Fruit fly (Drosophila melanogaster) whole organism, adult: ENCODE results near the gene CG8677.

ENCODE experiments used
- CG11617 ChIP-seq: fragments of 200-800 bp; sonication (Bioruptor generic); optimal IDR thresholded peaks from 2 replicates; lab custom pipeline; 2017; ENCODE audit warnings: mild to moderate bottlenecking, missing biosample characterization, missing genetic modification reagents, missing genetic modification characterization
- CG12768 ChIP-seq: fragments of 200-800 bp; sonication (Bioruptor generic); optimal IDR thresholded peaks from 2 replicates; lab custom pipeline; 2017; ENCODE audit warnings: missing biosample characterization, missing genetic modification characterization, mild to moderate bottlenecking, moderate library complexity, missing genetic modification reagents
- CG14711 ChIP-seq: fragments of 200-800 bp; sonication (Bioruptor generic); optimal IDR thresholded peaks from 2 replicates; lab custom pipeline; 2018; ENCODE audit warnings: missing biosample characterization, mild to moderate bottlenecking, missing genetic modification characterization, moderate library complexity
- CG1620 ChIP-seq: fragments of 200-800 bp; sonication (Bioruptor generic); optimal IDR thresholded peaks from 2 replicates; lab custom pipeline; 2016; ENCODE audit warnings: missing biosample characterization, missing genetic modification characterization
- CG33017 ChIP-seq: fragments of 200-800 bp; sonication (Bioruptor generic); optimal IDR thresholded peaks from 2 replicates; lab custom pipeline; 2018; ENCODE audit warnings: missing biosample characterization, mild to moderate bottlenecking, missing genetic modification characterization, moderate library complexity
- CG5204 ChIP-seq: fragments of 200-800 bp; sonication (Bioruptor generic); optimal IDR thresholded peaks from 2 replicates; lab custom pipeline; 2016; ENCODE audit warnings: missing biosample characterization, missing genetic modification characterization
- CG7045 ChIP-seq: fragments of 200-800 bp; sonication (Bioruptor generic); optimal IDR thresholded peaks from 2 replicates; lab custom pipeline; 2017; ENCODE audit warnings: missing biosample characterization, mild to moderate bottlenecking, missing genetic modification characterization
- CG7101 ChIP-seq: fragments of 200-800 bp; sonication (Bioruptor generic); optimal IDR thresholded peaks from 2 replicates; lab custom pipeline; 2018; ENCODE audit warnings: missing biosample characterization, mild to moderate bottlenecking, missing genetic modification characterization, moderate library complexity
- Clk ChIP-seq: fragments of 200-800 bp; sonication (Bioruptor generic); optimal IDR thresholded peaks from 2 replicates; lab custom pipeline; 2017; ENCODE audit warnings: missing biosample characterization, missing genetic modification characterization
- Crg-1 ChIP-seq: fragments of 200-800 bp; sonication (Bioruptor generic); optimal IDR thresholded peaks from 2 replicates; lab custom pipeline; 2016; ENCODE audit warnings: missing biosample characterization, missing genetic modification characterization
- Hr96 ChIP-seq: fragments of 200-800 bp; sonication (Bioruptor generic); optimal IDR thresholded peaks from 2 replicates; lab custom pipeline; 2016; ENCODE audit warnings: missing biosample characterization, missing genetic modification characterization
- Mnt ChIP-seq: fragments of 200-800 bp; sonication (Bioruptor generic); optimal IDR thresholded peaks from 2 replicates; lab custom pipeline; 2016; ENCODE audit warnings: missing biosample characterization, mild to moderate bottlenecking, missing genetic modification characterization
- bab1 ChIP-seq: fragments of 200-800 bp; sonication (Bioruptor generic); optimal IDR thresholded peaks from 3 replicates; lab custom pipeline; 2019; ENCODE audit warnings: missing biosample characterization, mild to moderate bottlenecking, missing genetic modification characterization, moderate library complexity
- cic ChIP-seq: fragments of 200-800 bp; sonication (Bioruptor generic); optimal IDR thresholded peaks from 2 replicates; lab custom pipeline; 2017; ENCODE audit warnings: missing biosample characterization, mild to moderate bottlenecking, missing genetic modification characterization, moderate library complexity
- cnc ChIP-seq, 2 experiments: fragments of >200 bp; optimal IDR thresholded peaks; 2 replicates each; lab custom pipeline; 2017
- kay ChIP-seq: fragments of 200-800 bp; sonication (Bioruptor generic); peaks from one replicate; lab custom pipeline; 2016; ENCODE audit warnings: missing biosample characterization, missing genetic modification characterization, borderline replicate concordance
- ovo ChIP-seq: fragments of 200-800 bp; sonication (Bioruptor generic); optimal IDR thresholded peaks from 2 replicates; lab custom pipeline; 2016; ENCODE audit warnings: missing biosample characterization, missing genetic modification characterization
- pad ChIP-seq: fragments of 200-800 bp; sonication (Bioruptor generic); optimal IDR thresholded peaks from 3 replicates; lab custom pipeline; 2017; ENCODE audit warnings: missing biosample characterization, missing genetic modification characterization, mild to moderate bottlenecking, moderate library complexity, missing genetic modification reagents
- tj ChIP-seq: fragments of 200-800 bp; sonication (Bioruptor generic); optimal IDR thresholded peaks from 3 replicates; lab custom pipeline; 2017; ENCODE audit warnings: missing biosample characterization, mild to moderate bottlenecking, missing genetic modification characterization, moderate library complexity
- toe ChIP-seq: fragments of 200-800 bp; sonication (Bioruptor generic); optimal IDR thresholded peaks from 2 replicates; lab custom pipeline; 2016; ENCODE audit warnings: missing biosample characterization, missing genetic modification characterization

The CG8677 gene

DNA sequence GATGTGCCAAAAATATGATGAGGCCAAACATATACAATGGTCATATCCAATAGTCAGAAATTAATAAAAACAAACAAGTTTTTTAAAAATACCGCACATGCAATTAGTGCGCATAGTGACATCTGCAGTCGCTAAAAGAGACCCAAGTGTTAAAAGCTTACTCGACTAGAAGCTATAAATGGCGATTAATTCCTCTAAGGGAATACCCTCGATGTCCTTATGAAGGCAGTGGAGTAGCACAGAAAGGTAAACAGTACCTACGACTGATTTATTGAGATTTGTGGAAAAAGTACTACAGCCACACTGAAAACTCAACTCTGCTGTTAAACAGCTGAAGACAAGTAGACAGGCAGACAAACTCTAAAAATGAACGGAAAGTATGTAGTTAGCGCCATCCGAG lies 39.8 kb downstream of the CG8677 start:
- TF ChIP-seq cnc (optimal IDR thresholded peaks at IDR 0.05; lab: Kevin White, UChicago) (no peak), CG14711 (tag; lab: Kevin White, UChicago) (peak; percentile 13), bab1 (GFP tag; lab: Kevin White, UChicago) (peak; percentile 40), toe (GFP tag; lab: Kevin White, UChicago) (no peak), cic (GFP tag; lab: Kevin White, UChicago) (no peak), CG11617 (GFP tag; lab: Kevin White, UChicago) (peak; percentile 16), Hr96 (GFP tag; lab: Kevin White, UChicago) (peak; percentile 12), pad (GFP tag; lab: Kevin White, UChicago) (no peak), CG7045 (no peak), kay (GFP tag; lab: Kevin White, UChicago) (no peak), Clk (GFP tag; lab: Kevin White, UChicago) (no peak), CG5204 (GFP tag; lab: Kevin White, UChicago) (peak; percentile 7), CG7101 (tag; lab: Kevin White, UChicago) (no peak), CG12768 (peak; percentile 17), CG33017 (tag; lab: Kevin White, UChicago) (no peak), CG1620 (GFP tag; lab: Kevin White, UChicago) (no peak), ovo (GFP tag; lab: Kevin White, UChicago) (no peak)

DNA sequence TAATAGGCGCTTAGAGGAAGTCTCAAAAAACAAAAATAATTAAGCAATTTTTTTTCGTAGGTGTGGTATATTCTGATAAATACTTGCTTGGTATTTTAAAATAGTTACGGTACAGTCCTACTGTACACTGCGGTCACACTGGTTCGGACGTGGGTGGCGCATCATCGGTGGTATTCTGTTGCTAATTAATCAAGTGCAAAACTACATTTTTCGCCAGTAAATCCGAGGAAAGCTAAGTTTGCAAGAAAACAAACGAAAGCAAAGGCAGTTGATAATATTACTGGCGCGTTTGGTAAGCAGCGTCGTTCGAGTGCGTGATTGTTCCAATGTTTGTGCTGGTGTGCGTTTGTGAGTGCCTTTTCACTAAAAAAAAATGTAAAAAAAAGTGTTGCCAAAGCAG lies 41.7 kb downstream of the CG8677 start, which contains the start of gene CG8671:
Gene CG8671, plus strand, starts transcription at position 125 of the 400 bp plus-strand sequence.
- TF ChIP-seq Mnt (GFP tag; lab: Kevin White, UChicago) (peak; percentile 7), bab1 (GFP tag; lab: Kevin White, UChicago) (peak; percentile 10), CG14711 (tag; lab: Kevin White, UChicago) (peak; percentile 18), CG11617 (GFP tag; lab: Kevin White, UChicago) (peak; percentile 16), ovo (GFP tag; lab: Kevin White, UChicago) (no peak), CG12768 (no peak), Crg-1 (no peak), pad (GFP tag; lab: Kevin White, UChicago) (no peak), CG1620 (GFP tag; lab: Kevin White, UChicago) (peak; percentile 11)

DNA sequence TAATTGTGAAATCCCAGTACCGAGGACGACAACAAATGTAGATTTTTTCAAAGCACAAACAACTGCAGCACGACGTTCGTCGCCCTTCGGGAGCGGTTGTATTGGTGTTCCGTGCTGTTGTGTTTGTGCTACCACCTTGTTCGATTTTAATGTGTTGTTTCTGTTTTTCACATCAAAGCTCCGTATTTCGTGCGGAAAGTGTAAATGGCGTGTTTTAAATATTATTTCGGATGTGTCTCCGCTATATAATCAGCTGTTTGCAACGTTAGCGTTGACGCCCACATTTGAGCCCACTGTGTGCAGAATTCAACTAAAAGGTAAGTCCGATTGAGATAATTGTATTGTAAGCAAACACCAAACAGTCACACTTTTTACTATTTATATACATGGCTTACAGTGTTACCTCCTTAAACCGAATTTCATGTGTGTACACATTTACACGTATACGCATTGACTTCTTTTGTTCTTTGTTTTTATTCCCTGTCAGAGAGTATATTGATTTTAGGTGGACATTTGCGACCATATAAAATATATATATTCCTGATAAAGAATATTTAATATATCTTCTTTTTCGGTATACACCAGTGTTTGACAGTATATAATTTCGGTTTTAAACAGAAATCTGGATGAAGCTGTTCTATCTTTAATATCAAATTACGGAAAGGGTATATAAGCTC lies 42.5 kb downstream of the CG8677 start:
- TF ChIP-seq bab1 (GFP tag; lab: Kevin White, UChicago) (peak; percentile 51), kay (GFP tag; lab: Kevin White, UChicago) (no peak), CG5204 (GFP tag; lab: Kevin White, UChicago) (no peak), Clk (GFP tag; lab: Kevin White, UChicago) (no peak), CG7101 (tag; lab: Kevin White, UChicago) (peak; percentile 10), CG7045 (no peak), CG11617 (GFP tag; lab: Kevin White, UChicago) (no peak), Mnt (GFP tag; lab: Kevin White, UChicago) (no peak), tj (GFP tag; lab: Kevin White, UChicago) (peak; percentile 6), cic (GFP tag; lab: Kevin White, UChicago) (no peak), pad (GFP tag; lab: Kevin White, UChicago) (no peak), Hr96 (GFP tag; lab: Kevin White, UChicago) (no peak), ovo (GFP tag; lab: Kevin White, UChicago) (no peak), cnc (optimal IDR thresholded peaks at IDR 0.05; lab: Kevin White, UChicago) (no peak), CG33017 (tag; lab: Kevin White, UChicago) (no peak), toe (GFP tag; lab: Kevin White, UChicago) (no peak), CG1620 (GFP tag; lab: Kevin White, UChicago) (no peak), CG12768 (peak; percentile 5), Crg-1 (peak; percentile 8), CG14711 (tag; lab: Kevin White, UChicago) (peak; percentile 26)

DNA sequence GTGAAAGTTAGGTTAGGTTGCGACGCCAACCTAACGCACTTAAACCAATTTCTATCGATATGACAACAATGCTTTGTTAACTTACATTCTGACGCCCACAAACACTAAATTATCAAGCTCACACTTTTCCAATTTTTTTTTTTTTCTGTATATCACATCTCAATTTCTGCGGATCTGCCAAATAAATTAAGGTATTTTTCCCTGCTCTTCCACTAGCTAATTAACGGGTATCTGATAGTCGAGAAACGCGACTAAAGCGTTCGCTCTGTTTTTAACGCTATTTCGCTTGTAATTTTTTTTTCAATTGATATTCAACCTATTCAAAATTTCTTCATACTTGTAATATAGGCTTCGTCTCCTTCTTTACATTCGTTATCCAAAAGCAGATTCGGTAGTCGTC lies 45.2 kb downstream of the CG8677 start:
- TF ChIP-seq pad (GFP tag; lab: Kevin White, UChicago) = no peak
- TF ChIP-seq CG7045 = no peak
- TF ChIP-seq bab1 (GFP tag; lab: Kevin White, UChicago) = no peak
- no peak for TF ChIP-seq CG11617 (GFP tag; lab: Kevin White, UChicago)
- no peak for TF ChIP-seq Clk (GFP tag; lab: Kevin White, UChicago)
- no peak for TF ChIP-seq cic (GFP tag; lab: Kevin White, UChicago)
- no peak for TF ChIP-seq Crg-1
- TF ChIP-seq Mnt (GFP tag; lab: Kevin White, UChicago) = no peak
- no peak for TF ChIP-seq toe (GFP tag; lab: Kevin White, UChicago)
- no peak for TF ChIP-seq CG14711 (tag; lab: Kevin White, UChicago)
- TF ChIP-seq CG1620 (GFP tag; lab: Kevin White, UChicago) = no peak
- TF ChIP-seq cnc (optimal IDR thresholded peaks at IDR 0.05; lab: Kevin White, UChicago) = no peak
- TF ChIP-seq ovo (GFP tag; lab: Kevin White, UChicago) = no peak
- no peak for TF ChIP-seq CG33017 (tag; lab: Kevin White, UChicago)
- TF ChIP-seq tj (GFP tag; lab: Kevin White, UChicago) = no peak
- TF ChIP-seq CG5204 (GFP tag; lab: Kevin White, UChicago) = no peak
- no peak for TF ChIP-seq CG12768
- TF ChIP-seq Hr96 (GFP tag; lab: Kevin White, UChicago) = no peak

DNA sequence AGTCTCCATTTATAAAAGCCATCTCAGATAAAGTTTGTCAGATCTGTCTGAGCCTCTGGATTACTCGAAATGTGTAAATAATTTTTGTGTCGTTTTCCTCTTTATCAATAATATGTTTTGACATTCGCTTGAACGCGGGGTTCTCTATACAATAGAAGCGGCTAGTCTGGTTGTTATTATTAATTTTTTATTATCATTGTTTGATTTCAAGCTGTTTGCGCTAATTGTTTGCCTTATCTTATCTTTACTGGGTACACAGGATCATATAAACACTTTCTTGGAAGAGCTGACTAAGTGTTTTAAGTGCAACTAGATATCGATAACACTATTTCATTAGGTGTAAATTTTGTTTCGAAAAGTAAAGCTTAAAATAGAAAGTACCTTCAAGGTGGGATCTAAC lies 47.0 kb downstream of the CG8677 start:
- TF ChIP-seq Hr96 (GFP tag; lab: Kevin White, UChicago) (no peak), bab1 (GFP tag; lab: Kevin White, UChicago) (no peak), CG7045 (no peak), CG1620 (GFP tag; lab: Kevin White, UChicago) (no peak), cnc (optimal IDR thresholded peaks at IDR 0.05; lab: Kevin White, UChicago) (no peak), CG12768 (no peak), CG5204 (GFP tag; lab: Kevin White, UChicago) (no peak), tj (GFP tag; lab: Kevin White, UChicago) (no peak), pad (GFP tag; lab: Kevin White, UChicago) (no peak), Crg-1 (no peak), CG33017 (tag; lab: Kevin White, UChicago) (no peak), cic (GFP tag; lab: Kevin White, UChicago) (peak; percentile 66), ovo (GFP tag; lab: Kevin White, UChicago) (no peak), Mnt (GFP tag; lab: Kevin White, UChicago) (no peak), Clk (GFP tag; lab: Kevin White, UChicago) (no peak), kay (GFP tag; lab: Kevin White, UChicago) (peak; percentile 63), CG7101 (tag; lab: Kevin White, UChicago) (no peak)
